Worm (Caenorhabditis elegans): ENCODE results near the gene nhx-5.

nhx-5 gene

DNA sequence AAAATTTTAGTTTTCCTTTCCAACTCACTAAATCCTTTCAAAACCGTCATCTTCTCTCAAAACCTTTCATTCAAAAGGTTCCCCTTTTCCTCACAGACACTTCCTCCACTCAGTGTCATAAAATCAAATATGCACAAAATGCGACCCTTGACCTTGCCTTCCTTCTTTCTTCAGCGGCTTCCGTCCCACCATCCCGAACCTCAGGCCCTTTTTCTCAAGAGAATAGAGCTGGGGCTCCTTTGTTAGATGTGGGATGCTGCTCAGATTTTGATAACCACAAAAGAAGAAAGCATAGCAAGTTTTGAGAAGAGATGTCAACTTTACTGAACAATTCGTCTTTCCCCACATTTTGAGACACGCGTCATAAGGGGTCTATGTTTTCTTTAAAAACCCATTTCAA is 14.0 kb downstream of the nhx-5 start:
- TF ChIP-seq ceh-82 (tag; optimal IDR thresholded peaks at IDR 0.05) (no peak), lsy-2 (tag; optimal IDR thresholded peaks at IDR 0.05) (peak in 1 of 2 experiments; percentile 13)

- TF ChIP-seq lsy-2 (tag; optimal IDR thresholded peaks at IDR 0.05) = no peak
- TF ChIP-seq nhr-21 (tag; optimal IDR thresholded peaks at IDR 0.05) = peak; percentile 0
Measured at ce11 chrX:10591208-10591782, 14.5 kb downstream of the nhx-5 start.

- TF ChIP-seq nhr-129 (tag; optimal IDR thresholded peaks at IDR 0.05) (no peak), nhr-25 (tag; optimal IDR thresholded peaks at IDR 0.05) (no peak)
Measured at ce11 chrX:10593234-10593633, 16.5 kb downstream of the nhx-5 start, which contains the start of gene sdn-1. sdn-1 (minus strand) TSS chrX:10593334.

DNA sequence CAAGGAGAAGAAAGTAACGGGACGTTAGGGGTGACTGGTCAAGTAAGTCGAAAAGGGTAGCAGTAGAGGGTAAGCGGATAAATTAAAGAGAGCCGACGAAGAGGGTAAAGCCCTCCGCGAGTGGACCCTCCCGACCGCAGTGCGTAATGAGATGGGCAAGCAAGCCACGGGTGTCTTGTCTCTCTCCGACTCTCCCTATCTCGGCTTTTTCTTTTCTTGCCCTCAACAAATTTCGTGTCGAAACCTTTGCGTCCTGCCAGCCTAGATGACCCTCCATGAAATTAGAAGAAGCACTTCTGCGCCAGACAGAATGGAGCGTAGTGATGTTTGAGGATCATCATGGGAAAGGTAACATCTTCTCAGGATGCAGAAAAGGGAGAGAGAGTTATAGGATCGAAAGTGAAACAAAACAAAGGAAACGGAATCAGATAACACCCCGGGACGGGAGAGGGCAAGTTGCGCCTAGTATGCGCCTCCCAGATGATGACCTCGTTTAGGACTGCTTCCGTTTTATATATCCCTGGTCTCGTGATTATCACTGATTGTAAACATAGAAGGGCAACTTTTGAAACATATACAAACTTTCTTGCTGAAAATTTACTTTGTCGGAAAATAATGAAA is 17.1 kb downstream of the nhx-5 start:
- TF ChIP-seq sma-9 (GFP tag; optimal IDR thresholded peaks at IDR 0.05) (peak; percentile 0), sma-9 (tag; optimal IDR thresholded peaks at IDR 0.05) (no peak), nhr-129 (tag; optimal IDR thresholded peaks at IDR 0.05) (peak; percentile 29), lsy-2 (tag; optimal IDR thresholded peaks at IDR 0.05) (peak in 1 of 2 experiments; percentile 24), mab-5 (tag; optimal IDR thresholded peaks at IDR 0.05) (no peak), sma-3 (GFP tag; optimal IDR thresholded peaks at IDR 0.05) (peak; percentile 9), blmp-1 (tag; optimal IDR thresholded peaks at IDR 0.05; ENCODE audit: insufficient read depth) (peak; percentile 60), nhr-21 (tag; optimal IDR thresholded peaks at IDR 0.05) (peak; percentile 72), nhr-6 (tag; optimal IDR thresholded peaks at IDR 0.05) (no peak), gmeb-1 (tag; optimal IDR thresholded peaks at IDR 0.05) (no peak), ceh-16 (tag; optimal IDR thresholded peaks at IDR 0.05) (no peak), C34F6.9 (tag; optimal IDR thresholded peaks at IDR 0.05) (no peak), nhr-25 (tag; optimal IDR thresholded peaks at IDR 0.05) (peak; percentile 15), nhr-11 (tag; optimal IDR thresholded peaks at IDR 0.05) (no peak)

DNA sequence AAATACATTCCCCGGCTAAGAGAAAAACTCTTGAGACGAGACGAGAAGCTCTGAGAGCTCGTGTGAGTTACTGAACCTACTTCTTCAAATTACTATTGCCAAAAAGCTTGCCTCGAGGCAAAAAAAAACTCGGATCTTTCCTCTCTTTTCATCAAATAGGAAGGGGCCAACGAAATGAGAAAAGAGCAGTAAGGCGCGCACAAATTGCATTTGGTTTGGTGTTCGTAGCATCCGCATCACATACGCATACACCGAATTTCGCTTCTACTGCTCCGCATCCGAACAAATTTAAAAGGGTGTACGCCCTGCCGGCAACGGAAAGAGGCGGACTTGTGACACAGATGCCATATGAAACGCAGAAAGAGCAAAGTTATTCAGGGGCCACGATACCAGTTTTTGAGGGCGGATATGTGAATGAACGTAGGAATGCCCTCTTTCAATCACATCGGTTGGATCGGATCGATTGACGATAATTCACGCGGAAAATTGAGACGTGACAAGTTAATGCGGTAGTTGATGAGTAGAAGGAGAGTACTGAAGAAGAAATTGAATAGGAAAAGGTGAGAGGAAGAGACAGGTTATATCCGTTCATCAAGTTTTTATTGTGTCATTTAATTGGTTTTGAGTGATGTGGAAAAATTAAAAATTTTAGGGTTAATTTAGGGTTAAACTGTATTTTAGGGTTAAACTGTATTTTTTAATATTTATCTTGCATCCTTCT is 18.1 kb downstream of the nhx-5 start:
- TF ChIP-seq nhr-129 (tag; optimal IDR thresholded peaks at IDR 0.05) (peak; percentile 7), alr-1 (tag; optimal IDR thresholded peaks at IDR 0.05) (no peak), mab-5 (tag; optimal IDR thresholded peaks at IDR 0.05) (no peak), zag-1 (tag; optimal IDR thresholded peaks at IDR 0.05) (peak; percentile 15), nhr-25 (tag; optimal IDR thresholded peaks at IDR 0.05) (peak; percentile 44)

- TF ChIP-seq mab-5 (tag; optimal IDR thresholded peaks at IDR 0.05) = peak; percentile 15
- no peak for TF ChIP-seq mdl-1 (tag; optimal IDR thresholded peaks at IDR 0.05)
- TF ChIP-seq nhr-10 (tag; optimal IDR thresholded peaks at IDR 0.05) = no peak
- peak; percentile 2 for TF ChIP-seq sem-4 (tag; optimal IDR thresholded peaks at IDR 0.05)
- no peak for TF ChIP-seq nhr-6 (tag; optimal IDR thresholded peaks at IDR 0.05)
Measured at ce11 chrX:10596420-10596907, 19.7 kb downstream of the nhx-5 start.

- TF ChIP-seq elt-3 (tag; optimal IDR thresholded peaks at IDR 0.05) (no peak), F13H6.1 (tag; optimal IDR thresholded peaks at IDR 0.05) (peak; percentile 57), ZK546.5 (tag; optimal IDR thresholded peaks at IDR 0.05) (no peak), snpc-4 (tag; optimal IDR thresholded peaks at IDR 0.05) (no peak), crh-2 (tag; optimal IDR thresholded peaks at IDR 0.05) (no peak), skn-1 (tag; optimal IDR thresholded peaks at IDR 0.05) (no peak), ztf-11 (tag; optimal IDR thresholded peaks at IDR 0.05) (no peak), lsy-2 (tag; optimal IDR thresholded peaks at IDR 0.05) (peak in 1 of 2 experiments; percentile 12), lin-39 (tag; optimal IDR thresholded peaks at IDR 0.05) (peak; percentile 31), elt-1 (tag; optimal IDR thresholded peaks at IDR 0.05) (no peak), unc-62 (GFP tag; optimal IDR thresholded peaks at IDR 0.05) (no peak), fos-1 (tag; optimal IDR thresholded peaks at IDR 0.05) (peak; percentile 25), Y55F3AM.14 (GFP tag; optimal IDR thresholded peaks at IDR 0.05) (no peak), ceh-16 (tag; optimal IDR thresholded peaks at IDR 0.05) (peak; percentile 57), sem-4 (tag; optimal IDR thresholded peaks at IDR 0.05) (no peak), unc-39 (tag; optimal IDR thresholded peaks at IDR 0.05) (no peak), egl-27 (tag; optimal IDR thresholded peaks at IDR 0.05) (no peak), lin-11 (tag; optimal IDR thresholded peaks at IDR 0.05) (no peak), nhr-77 (tag; optimal IDR thresholded peaks at IDR 0.05) (no peak), nhr-12 (tag; optimal IDR thresholded peaks at IDR 0.05) (no peak), nhr-129 (tag; optimal IDR thresholded peaks at IDR 0.05) (peak; percentile 43), mbf-1 (tag; optimal IDR thresholded peaks at IDR 0.05) (no peak)
Measured at ce11 chrX:10597554-10598191, 20.9 kb downstream of the nhx-5 start.
